Fruit fly (Drosophila melanogaster) whole organism, prepupa: ENCODE results near the gene Rrp47.

Source experiments
- Eip78C ChIP-seq: fragments of 200-800 bp; sonication (Bioruptor generic); peaks from one replicate; lab custom pipeline; 2016; ENCODE audit warnings: missing biosample characterization, missing genetic modification characterization
- spab ChIP-seq: fragments of 200-800 bp; sonication (Bioruptor generic); optimal IDR thresholded peaks from 2 replicates; lab custom pipeline; 2017; ENCODE audit warnings: missing biosample characterization, mild to moderate bottlenecking, missing genetic modification characterization, missing genetic modification reagents

The Rrp47 gene

dm6 chrX:15992527-15992897 lies 47.8 kb downstream of the Rrp47 start:
- no peak for TF ChIP-seq spab (GFP tag; lab: Kevin White, UChicago)
- peak; percentile 60 for TF ChIP-seq Eip78C (GFP tag; lab: Kevin White, UChicago)
- TF ChIP-seq, all 60 proteins: peak for 1
